Worm (Caenorhabditis elegans) whole organism, L4 larva: ENCODE results near the gene B0280.2.

ENCODE experiments used
- T26A8.4 ChIP-seq: fragments of 200-800 bp; sonication (Bioruptor generic); IDR thresholded peaks from 2 replicates; pipeline ENCODE4 v1.3.6; 2022; ENCODE audit warnings: missing genetic modification characterization, missing compliant biosample characterization
- ceh-62 ChIP-seq: sonication (generic microtip); optimal IDR thresholded peaks from 2 replicates; lab custom pipeline; 2017; ENCODE audit warnings: missing biosample characterization, missing genetic modification characterization
- dpl-1 ChIP-seq: fragments of 150-350 bp; optimal IDR thresholded peaks from 2 replicates; lab custom pipeline; 2014; ENCODE audit warnings: missing biosample characterization, missing genetic modification reagents, missing genetic modification characterization
- lin-1 ChIP-seq: fragments of 200-800 bp; sonication (Bioruptor generic); IDR thresholded peaks from 2 replicates; pipeline ENCODE4 v1.3.6; 2022; ENCODE audit warnings: missing genetic modification reagents, missing genetic modification characterization, missing compliant biosample characterization
- madf-5 ChIP-seq, 2 experiments: fragments of 200-800 bp; sonication (Bioruptor generic); IDR thresholded peaks; 2 replicates each; pipeline ENCODE4 v1.3.6; 2022; ENCODE audit warnings: missing compliant biosample characterization in 2 of 2, missing genetic modification characterization in 2 of 2
- madf-9 ChIP-seq: fragments of 200-800 bp; sonication (Bioruptor generic); conservative IDR thresholded peaks from 2 replicates; pipeline ENCODE4 v1.3.6; 2022; ENCODE audit warnings: missing genetic modification reagents, missing genetic modification characterization, missing compliant biosample characterization
- mxl-3 ChIP-seq: fragments of 200-800 bp; sonication (Bioruptor generic); optimal IDR thresholded peaks from 2 replicates; lab custom pipeline; 2018; ENCODE audit warnings: mild to moderate bottlenecking, missing genetic modification characterization, missing compliant biosample characterization
- nhr-76 ChIP-seq: fragments of 150-350 bp; optimal IDR thresholded peaks from 2 replicates; lab custom pipeline; 2014; ENCODE audit warnings: missing biosample characterization, missing genetic modification characterization
- nhr-77 ChIP-seq: fragments of 150-350 bp; optimal IDR thresholded peaks from 2 replicates; lab custom pipeline; 2014; ENCODE audit warnings: missing biosample characterization, missing genetic modification characterization
- pha-4 ChIP-seq, 2 experiments: fragments of 150-350 bp in 1 of 2; fragments of 200-800 bp in 1 of 2; sonication (Bioruptor generic) in 1 of 2; IDR thresholded peaks in 1 of 2; optimal IDR thresholded peaks in 1 of 2; 2 replicates each; pipeline versions ENCODE4 v1.3.6 to Lab custom; 2014 to 2022; ENCODE audit warnings: missing genetic modification characterization in 2 of 2, missing genetic modification reagents in 2 of 2, missing biosample characterization in 1 of 2, missing compliant biosample characterization in 1 of 2
- sdz-12 ChIP-seq: fragments of 200-800 bp; sonication (Bioruptor generic); optimal IDR thresholded peaks from 2 replicates; lab custom pipeline; 2018; ENCODE audit warnings: mild to moderate bottlenecking, missing genetic modification characterization, missing compliant biosample characterization
- skn-1 ChIP-seq: fragments of 150-350 bp; optimal IDR thresholded peaks from 2 replicates; lab custom pipeline; 2014; ENCODE audit warnings: missing biosample characterization, missing genetic modification characterization
- ztf-11 ChIP-seq: fragments of 150-350 bp; optimal IDR thresholded peaks from 2 replicates; lab custom pipeline; 2014; ENCODE audit warnings: missing biosample characterization, missing genetic modification characterization

- TF ChIP-seq ceh-62 (tag; lab: Kevin White, UChicago), result no peak
- no peak for TF ChIP-seq T26A8.4 (GFP tag; lab: Robert Waterston, UW)
- TF ChIP-seq madf-9 (GFP tag; lab: Robert Waterston, UW), result no peak
- no peak for TF ChIP-seq ztf-11 (tag; lab: Kevin White, UChicago)
- no peak for TF ChIP-seq sdz-12 (GFP tag; lab: Kevin White, UChicago)
- TF ChIP-seq pha-4 (GFP tag; IDR thresholded peaks at IDR 0.05; lab: Robert Waterston, UW), result no peak
- TF ChIP-seq pha-4 (tag; optimal IDR thresholded peaks at IDR 0.05; lab: Kevin White, UChicago), result no peak
- no peak for TF ChIP-seq skn-1 (tag; lab: Kevin White, UChicago)
- TF ChIP-seq mxl-3 (GFP tag; lab: Kevin White, UChicago), result no peak
- TF ChIP-seq nhr-76 (tag; lab: Kevin White, UChicago), result no peak
- TF ChIP-seq nhr-77, result no peak
- TF ChIP-seq lin-1 (GFP tag; lab: Robert Waterston, UW), result no peak
- TF ChIP-seq dpl-1, result no peak
- TF ChIP-seq madf-5 (GFP tag; IDR thresholded peaks at IDR 0.05; lab: Robert Waterston, UW), result no peak
Observed at ce11 chrIII:7167568-7167937, 43.1 kb downstream of the B0280.2 start, which contains the start of gene acs-4.
